Fruit fly (Drosophila melanogaster): ENCODE measurements around the gene Ndc80.

Ndc80 gene

DNA sequence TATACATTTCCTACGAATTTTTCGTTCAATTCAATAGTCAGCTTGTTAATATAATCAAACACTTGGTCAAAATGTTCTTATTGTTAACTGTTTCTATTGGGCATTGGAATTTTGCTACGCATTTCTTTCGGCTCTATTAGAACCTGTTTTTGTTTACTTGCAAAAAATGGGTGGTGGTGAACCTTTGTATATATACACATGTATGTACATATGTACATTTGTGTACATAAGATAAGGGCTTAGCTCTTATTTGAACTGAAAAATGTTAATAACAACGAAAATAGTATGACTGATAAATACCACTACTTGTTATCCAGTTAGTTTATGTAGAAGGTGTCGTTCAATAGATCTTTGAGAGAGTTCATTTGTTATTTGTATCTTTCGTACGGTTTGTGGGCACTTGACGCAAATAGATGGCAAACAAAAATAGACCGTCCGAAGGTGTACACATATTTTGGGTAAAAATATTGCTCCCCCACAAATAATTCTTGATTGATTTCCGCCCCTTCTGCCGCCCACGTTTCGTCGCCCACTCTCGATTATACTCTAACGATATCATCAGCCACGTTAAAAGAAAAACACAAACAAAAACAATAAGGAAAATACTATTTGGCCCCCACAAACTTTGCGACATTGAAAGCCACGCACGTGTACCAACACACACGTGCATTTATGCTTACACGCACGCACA is 14.2 kb upstream of the Ndc80 start (continued):
- TF ChIP-seq HLH3B (GFP tag; IDR thresholded peaks at IDR 0.05) (no peak), fd102C (GFP tag; optimal IDR thresholded peaks at IDR 0.05) (peak; percentile 57), ATbp (GFP tag; optimal IDR thresholded peaks at IDR 0.05) (peak; percentile 32), CG15601 (tag; optimal IDR thresholded peaks at IDR 0.05) (no peak), CG4617 (GFP tag; optimal IDR thresholded peaks at IDR 0.05; ENCODE audit: borderline replicate concordance) (no peak), PHDP (tag; optimal IDR thresholded peaks at IDR 0.05) (peak; percentile 48), CG6813 (GFP tag; optimal IDR thresholded peaks at IDR 0.05) (peak; percentile 66), caup (GFP tag; optimal IDR thresholded peaks at IDR 0.05; ENCODE audit: severe bottlenecking) (peak; percentile 73), CG11695 (GFP tag; IDR thresholded peaks at IDR 0.05) (0 out of 3 replicates have a peak, but pooled peaks have one; percentile 7), CoRest (tag; optimal IDR thresholded peaks at IDR 0.05) (peak; percentile 36), Camta (GFP tag; optimal IDR thresholded peaks at IDR 0.05) (peak; percentile 11), Doc2 (GFP tag; IDR thresholded peaks at IDR 0.05) (no peak), ewg (GFP tag; optimal IDR thresholded peaks at IDR 0.05) (no peak), sug (tag; optimal IDR thresholded peaks at IDR 0.05) (peak; percentile 79), CG8290 (GFP tag; optimal IDR thresholded peaks at IDR 0.05) (no peak), CG8290 (tag; optimal IDR thresholded peaks at IDR 0.05) (peak in 1 of 2 experiments; percentile 84), Neu2 (GFP tag; optimal IDR thresholded peaks at IDR 0.05; ENCODE audit: borderline replicate concordance) (no peak), Atf6 (GFP tag; IDR thresholded peaks at IDR 0.05) (peak; percentile 67; the same call in 1 of the 2 replicates), CG1233 (GFP tag; optimal IDR thresholded peaks at IDR 0.05) (peak; percentile 37), CG12744 (GFP tag; optimal IDR thresholded peaks at IDR 0.05) (peak; percentile 15), fd3F (GFP tag; optimal IDR thresholded peaks at IDR 0.05) (peak; percentile 54), CG10209 (GFP tag; optimal IDR thresholded peaks at IDR 0.05) (peak; percentile 49), Asciz (GFP tag; optimal IDR thresholded peaks at IDR 0.05) (peak; percentile 49), HLH54F (GFP tag; optimal IDR thresholded peaks at IDR 0.05) (no peak), CG18599 (GFP tag; optimal IDR thresholded peaks at IDR 0.05) (peak; percentile 69), gem (tag; optimal IDR thresholded peaks at IDR 0.05) (peak; percentile 48), Rx (GFP tag; IDR thresholded peaks at IDR 0.05) (no peak), CG12236 (GFP tag; optimal IDR thresholded peaks at IDR 0.05) (no peak), CG17359 (tag; optimal IDR thresholded peaks at IDR 0.05) (peak; percentile 27), CG13296 (GFP tag; optimal IDR thresholded peaks at IDR 0.05) (peak; percentile 33), CG13894 (tag; optimal IDR thresholded peaks at IDR 0.05) (peak; percentile 71), CG12299 (tag; optimal IDR thresholded peaks at IDR 0.05) (peak; percentile 55), CG2678 (tag; optimal IDR thresholded peaks at IDR 0.05) (peak; percentile 75), cad (GFP tag; optimal IDR thresholded peaks at IDR 0.05) (no peak), CG3995 (GFP tag; optimal IDR thresholded peaks at IDR 0.05) (no peak), CG4854 (GFP tag; optimal IDR thresholded peaks at IDR 0.05) (peak; percentile 9), pho (GFP tag; optimal IDR thresholded peaks at IDR 0.05) (no peak), Meics (GFP tag; optimal IDR thresholded peaks at IDR 0.05) (peak; percentile 35), CG18764 (GFP tag; optimal IDR thresholded peaks at IDR 0.05) (peak; percentile 12), CG7839 (tag; optimal IDR thresholded peaks at IDR 0.05) (peak; percentile 4), MTF-1 (GFP tag; optimal IDR thresholded peaks at IDR 0.05; ENCODE audit: borderline replicate concordance) (peak; percentile 3), Fer1 (GFP tag; optimal IDR thresholded peaks at IDR 0.05) (peak; percentile 71), nerfin-2 (GFP tag; IDR thresholded peaks at IDR 0.05; ENCODE audit: partially characterized antibody) (no peak), Vsx1 (GFP tag; optimal IDR thresholded peaks at IDR 0.05) (peak; percentile 3), unc-4 (GFP tag; IDR thresholded peaks at IDR 0.05; ENCODE audit: partially characterized antibody) (no peak), CG9932 (GFP tag; IDR thresholded peaks at IDR 0.05) (0 out of 2 replicates have a peak, but pooled peaks have one; percentile 29), nau (GFP tag; optimal IDR thresholded peaks at IDR 0.05) (peak; percentile 34), Xrp1 (GFP tag; IDR thresholded peaks at IDR 0.05) (peak; percentile 36)
